Fruit fly (Drosophila melanogaster) whole organism, embryonic: Measurements from ENCODE around the gene sdt.

Experiments used
- ATbp ChIP-seq: fragments of 200-800 bp; sonication (Bioruptor generic); optimal IDR thresholded peaks from 2 replicates; lab custom pipeline; 2017; ENCODE audit warnings: missing biosample characterization, mild to moderate bottlenecking, missing genetic modification characterization, missing genetic modification reagents
- Atf-2 ChIP-seq: fragments of 200-800 bp; sonication (Bioruptor generic); optimal IDR thresholded peaks from 2 replicates; lab custom pipeline; 2016; ENCODE audit warnings: missing biosample characterization, missing genetic modification characterization
- Bgb ChIP-seq: fragments of 200-800 bp; sonication (Bioruptor generic); IDR thresholded peaks from 2 replicates; pipeline ENCODE4 v1.3.6; 2022; ENCODE audit warnings: missing biosample characterization, missing genetic modification characterization; ENCODE audit not compliant: partially characterized antibody
- CG10147 ChIP-seq: fragments of 200-800 bp; sonication (Bioruptor generic); optimal IDR thresholded peaks from 2 replicates; lab custom pipeline; 2019; ENCODE audit warnings: missing biosample characterization, mild to moderate bottlenecking, missing genetic modification characterization, moderate library complexity
- CG14050 ChIP-seq: fragments of 200-800 bp; sonication (Bioruptor generic); IDR thresholded peaks from 3 replicates; pipeline ENCODE4 v1.3.6; 2022; ENCODE audit warnings: missing biosample characterization, missing genetic modification characterization
- CG16813 ChIP-seq: fragments of 200-800 bp; sonication (Bioruptor generic); IDR thresholded peaks from 3 replicates; pipeline ENCODE4 v1.3.6; 2022; ENCODE audit warnings: missing biosample characterization, missing genetic modification characterization; ENCODE audit not compliant: partially characterized antibody
- CG17328 ChIP-seq: fragments of 200-800 bp; sonication (Bioruptor generic); IDR thresholded peaks from 2 replicates; pipeline ENCODE4 v1.3.6; 2022; ENCODE audit warnings: missing biosample characterization, missing genetic modification characterization
- CG30431 ChIP-seq: fragments of 200-800 bp; sonication (Bioruptor generic); optimal IDR thresholded peaks from 2 replicates; lab custom pipeline; 2017; ENCODE audit warnings: missing biosample characterization, missing genetic modification characterization
- CG31224 ChIP-seq: fragments of 200-800 bp; sonication (Bioruptor generic); IDR thresholded peaks from 2 replicates; pipeline ENCODE4 v1.3.6; 2022; ENCODE audit warnings: missing biosample characterization, missing genetic modification characterization
- CG31365 ChIP-seq: fragments of 200-800 bp; sonication (Bioruptor generic); optimal IDR thresholded peaks from 2 replicates; lab custom pipeline; 2018; ENCODE audit warnings: missing biosample characterization, mild to moderate bottlenecking, missing genetic modification characterization
- CG32532 ChIP-seq: fragments of 200-800 bp; sonication (Bioruptor generic); IDR thresholded peaks from 2 replicates; pipeline ENCODE4 v1.3.6; 2022; ENCODE audit warnings: missing biosample characterization, missing genetic modification characterization
- CG3838 ChIP-seq: fragments of 200-800 bp; sonication (Bioruptor generic); optimal IDR thresholded peaks from 3 replicates; lab custom pipeline; 2016; ENCODE audit warnings: missing biosample characterization, missing genetic modification characterization
- CG6654 ChIP-seq: fragments of 200-800 bp; sonication (Bioruptor generic); optimal IDR thresholded peaks from 2 replicates; lab custom pipeline; 2017; ENCODE audit warnings: missing biosample characterization, mild to moderate bottlenecking, missing genetic modification characterization
- CG6683 ChIP-seq: fragments of 200-800 bp; sonication (Bioruptor generic); optimal IDR thresholded peaks from 2 replicates; lab custom pipeline; 2017; ENCODE audit warnings: missing biosample characterization, mild to moderate bottlenecking, missing genetic modification characterization, missing genetic modification reagents
- CG8944 ChIP-seq: fragments of 200-800 bp; sonication (Bioruptor generic); optimal IDR thresholded peaks from 3 replicates; lab custom pipeline; 2016; ENCODE audit warnings: missing biosample characterization, missing genetic modification characterization
- Camta ChIP-seq: fragments of 200-800 bp; sonication (Bioruptor generic); optimal IDR thresholded peaks from 2 replicates; lab custom pipeline; 2016; ENCODE audit warnings: missing biosample characterization, missing genetic modification characterization
- D19B ChIP-seq: fragments of 200-800 bp; sonication (Bioruptor generic); optimal IDR thresholded peaks from 2 replicates; lab custom pipeline; 2017; ENCODE audit warnings: missing biosample characterization, mild to moderate bottlenecking, missing genetic modification characterization
- Ets97D ChIP-seq: fragments of 200-800 bp; sonication (Bioruptor generic); optimal IDR thresholded peaks from 3 replicates; lab custom pipeline; 2016; ENCODE audit warnings: missing biosample characterization, missing genetic modification characterization
- Fer1 ChIP-seq: fragments of 200-800 bp; sonication (Bioruptor generic); optimal IDR thresholded peaks from 2 replicates; lab custom pipeline; 2017; ENCODE audit warnings: missing biosample characterization, mild to moderate bottlenecking, missing genetic modification characterization
- GATAe ChIP-seq: fragments of 200-800 bp; sonication (Bioruptor generic); conservative IDR thresholded peaks from 2 replicates; pipeline ENCODE4 v1.3.6; 2022; ENCODE audit warnings: missing biosample characterization, missing genetic modification characterization
- HLHmδ ChIP-seq: fragments of 200-800 bp; sonication (Bioruptor generic); optimal IDR thresholded peaks from 2 replicates; lab custom pipeline; 2018; ENCODE audit warnings: missing biosample characterization, mild to moderate bottlenecking, missing genetic modification characterization, moderate library complexity
- Lim3 ChIP-seq: fragments of 200-800 bp; sonication (Bioruptor generic); IDR thresholded peaks from 2 replicates; pipeline ENCODE4 v1.3.6; 2022; ENCODE audit warnings: missing biosample characterization, missing genetic modification characterization
- MTF-1 ChIP-seq: fragments of 200-800 bp; sonication (Bioruptor generic); optimal IDR thresholded peaks from 2 replicates; lab custom pipeline; 2018; ENCODE audit warnings: missing biosample characterization, mild to moderate bottlenecking, missing genetic modification characterization, borderline replicate concordance
- Mes4 ChIP-seq: fragments of 200-800 bp; sonication (Bioruptor generic); optimal IDR thresholded peaks from 2 replicates; lab custom pipeline; 2016; ENCODE audit warnings: missing biosample characterization, missing genetic modification characterization
- Opbp ChIP-seq: fragments of 200-800 bp; sonication (Bioruptor generic); IDR thresholded peaks from 3 replicates; pipeline ENCODE4 v1.3.6; 2022; ENCODE audit warnings: missing biosample characterization, missing genetic modification characterization; ENCODE audit not compliant: partially characterized antibody
- Ptx1 ChIP-seq: fragments of 200-800 bp; sonication (Bioruptor generic); IDR thresholded peaks from 2 replicates; pipeline ENCODE4 v1.3.6; 2022; ENCODE audit warnings: missing biosample characterization, missing genetic modification characterization
- Sox100B ChIP-seq: fragments of 200-800 bp; sonication (Bioruptor generic); optimal IDR thresholded peaks from 3 replicates; lab custom pipeline; 2018; ENCODE audit warnings: missing biosample characterization, mild to moderate bottlenecking, missing genetic modification characterization
- ara ChIP-seq: fragments of 200-800 bp; sonication (Bioruptor generic); IDR thresholded peaks from 2 replicates; pipeline ENCODE4 v1.3.6; 2022; ENCODE audit warnings: missing biosample characterization, missing genetic modification characterization
- bbx ChIP-seq: fragments of 200-800 bp; sonication (Bioruptor generic); IDR thresholded peaks from 2 replicates; pipeline ENCODE4 v1.3.6; 2022; ENCODE audit warnings: missing biosample characterization, missing genetic modification characterization; ENCODE audit not compliant: partially characterized antibody
- btn ChIP-seq: fragments of 200-800 bp; sonication (Bioruptor generic); optimal IDR thresholded peaks from 2 replicates; lab custom pipeline; 2016; ENCODE audit warnings: missing biosample characterization, missing genetic modification characterization
- cad ChIP-seq: fragments of >200 bp; optimal IDR thresholded peaks from 2 replicates; lab custom pipeline; 2017; ENCODE audit warnings: missing biosample characterization, missing genetic modification characterization
- cas ChIP-seq: fragments of 200-800 bp; sonication (Bioruptor generic); IDR thresholded peaks from 2 replicates; pipeline ENCODE4 v1.3.6; 2022; ENCODE audit warnings: missing biosample characterization, missing genetic modification characterization
- da ChIP-seq: fragments of 200-800 bp; sonication (Bioruptor generic); optimal IDR thresholded peaks from 2 replicates; lab custom pipeline; 2016; ENCODE audit warnings: missing biosample characterization, missing genetic modification characterization
- danr ChIP-seq: fragments of 200-800 bp; sonication (Bioruptor generic); IDR thresholded peaks from 2 replicates; pipeline ENCODE4 v1.3.6; 2022; ENCODE audit warnings: missing biosample characterization, missing genetic modification characterization
- eyg ChIP-seq: fragments of 200-800 bp; sonication (Bioruptor generic); optimal IDR thresholded peaks from 3 replicates; lab custom pipeline; 2016; ENCODE audit warnings: missing biosample characterization, missing genetic modification characterization
- fu2 ChIP-seq: fragments of 200-800 bp; sonication (Bioruptor generic); optimal IDR thresholded peaks from 2 replicates; lab custom pipeline; 2016; ENCODE audit warnings: missing biosample characterization, missing genetic modification characterization
- gcm ChIP-seq: fragments of 200-800 bp; sonication (Bioruptor generic); optimal IDR thresholded peaks from 2 replicates; lab custom pipeline; 2019; ENCODE audit warnings: missing biosample characterization, mild to moderate bottlenecking, missing genetic modification characterization, moderate library complexity
- grn ChIP-seq: fragments of 200-800 bp; sonication (Bioruptor generic); optimal IDR thresholded peaks from 3 replicates; lab custom pipeline; 2017; ENCODE audit warnings: missing biosample characterization, missing genetic modification characterization
- gro ChIP-seq: fragments of 200-800 bp; sonication (Bioruptor generic); optimal IDR thresholded peaks from 2 replicates; lab custom pipeline; 2016; ENCODE audit warnings: missing biosample characterization, missing genetic modification characterization
- knrl ChIP-seq: fragments of 200-800 bp; sonication (Bioruptor generic); IDR thresholded peaks from 3 replicates; pipeline ENCODE4 v1.3.6; 2022; ENCODE audit warnings: missing biosample characterization, missing genetic modification characterization; ENCODE audit not compliant: partially characterized antibody
- lab ChIP-seq: fragments of 200-800 bp; sonication (Bioruptor generic); optimal IDR thresholded peaks from 3 replicates; lab custom pipeline; 2017; ENCODE audit warnings: missing biosample characterization, missing genetic modification characterization, mild to moderate bottlenecking, moderate library complexity, missing genetic modification reagents
- org-1 ChIP-seq: fragments of 200-800 bp; sonication (Bioruptor generic); optimal IDR thresholded peaks from 2 replicates; lab custom pipeline; 2017; ENCODE audit warnings: missing biosample characterization, missing genetic modification characterization
- pum ChIP-seq: fragments of 200-800 bp; sonication (Bioruptor generic); optimal IDR thresholded peaks from 2 replicates; lab custom pipeline; 2016; ENCODE audit warnings: missing biosample characterization, missing genetic modification characterization
- row ChIP-seq: fragments of 200-800 bp; sonication (Bioruptor generic); IDR thresholded peaks from 3 replicates; pipeline ENCODE4 v1.3.6; 2022; ENCODE audit warnings: missing biosample characterization, missing genetic modification characterization
- run ChIP-seq: fragments of 200-800 bp; sonication (Bioruptor generic); optimal IDR thresholded peaks from 3 replicates; lab custom pipeline; 2018; ENCODE audit warnings: missing biosample characterization, mild to moderate bottlenecking, missing genetic modification characterization
- sens ChIP-seq: fragments of 200-800 bp; sonication (Bioruptor generic); peaks from one replicate; lab custom pipeline; 2016; ENCODE audit warnings: missing biosample characterization, missing genetic modification characterization
- slbo ChIP-seq: fragments of 200-800 bp; sonication (Bioruptor generic); IDR thresholded peaks from 2 replicates; pipeline ENCODE4 v1.3.6; 2022; ENCODE audit warnings: missing biosample characterization, missing genetic modification characterization
- stc ChIP-seq: fragments of 200-800 bp; sonication (Bioruptor generic); IDR thresholded peaks from 2 replicates; pipeline ENCODE4 v1.3.6; 2022; ENCODE audit warnings: missing biosample characterization, missing genetic modification characterization
- tll ChIP-seq, 2 experiments: fragments of 200-800 bp in 1 of 2; fragments of >200 bp in 1 of 2; sonication (Bioruptor generic) in 1 of 2; optimal IDR thresholded peaks; 2 replicates each; lab custom pipeline; 2017 to 2019; ENCODE audit warnings: missing biosample characterization in 2 of 2, missing genetic modification characterization in 2 of 2, mild to moderate bottlenecking in 1 of 2, moderate library complexity in 1 of 2
- vfl ChIP-seq: fragments of 200-800 bp; sonication (Bioruptor generic); optimal IDR thresholded peaks from 2 replicates; lab custom pipeline; 2016; ENCODE audit warnings: missing biosample characterization, missing genetic modification characterization
- vnd ChIP-seq: fragments of 200-800 bp; sonication (Bioruptor generic); IDR thresholded peaks from 3 replicates; pipeline ENCODE4 v1.3.6; 2022; ENCODE audit warnings: missing biosample characterization, missing genetic modification characterization; ENCODE audit not compliant: partially characterized antibody
- wdn ChIP-seq: fragments of 200-800 bp; sonication (Bioruptor generic); IDR thresholded peaks from 2 replicates; pipeline ENCODE4 v1.3.6; 2022; ENCODE audit warnings: missing biosample characterization, missing genetic modification characterization

sdt gene

dm6 chrX:8179858-8180257, 1.5 kb downstream of the sdt start (continued):
- TF ChIP-seq lab (GFP tag; lab: Kevin White, UChicago) (no peak), fu2 (GFP tag; lab: Kevin White, UChicago) (no peak), vnd (GFP tag; lab: Robert Waterston, UW) (no peak), Ptx1 (GFP tag; lab: Robert Waterston, UW) (no peak), Mes4 (GFP tag; lab: Kevin White, UChicago) (no peak), ara (no peak), CG17328 (GFP tag; lab: Robert Waterston, UW) (no peak), danr (GFP tag; lab: Robert Waterston, UW) (no peak), CG3838 (GFP tag; lab: Kevin White, UChicago) (no peak), vfl (no peak), CG10147 (no peak), gcm (GFP tag; lab: Kevin White, UChicago) (no peak), CG31224 (GFP tag; lab: Robert Waterston, UW) (no peak), run (tag; lab: Kevin White, UChicago) (no peak), sens (no peak), Sox100B (GFP tag; lab: Kevin White, UChicago) (no peak), MTF-1 (GFP tag; lab: Kevin White, UChicago) (no peak), CG30431 (no peak), CG31365 (tag; lab: Kevin White, UChicago) (no peak), pum (GFP tag; lab: Kevin White, UChicago) (no peak), slbo (no peak), CG16813 (no peak), btn (no peak), CG32532 (0 out of 2 replicates have a peak, but pooled peaks have one; percentile 16), row (GFP tag; lab: Robert Waterston, UW) (no peak)

- TF ChIP-seq cad (GFP tag; lab: Kevin White, UChicago) (peak; percentile 91), D19B (GFP tag; lab: Kevin White, UChicago) (no peak), bbx (GFP tag; lab: Robert Waterston, UW) (no peak), wdn (no peak), slbo (no peak), grn (GFP tag; lab: Kevin White, UChicago) (peak; percentile 72), HLHmδ (GFP tag; lab: Kevin White, UChicago) (no peak), Lim3 (no peak), CG6683 (GFP tag; lab: Kevin White, UChicago) (no peak), tll (GFP tag; optimal IDR thresholded peaks at IDR 0.05; lab: Kevin White, UChicago) (no peak), org-1 (GFP tag; lab: Kevin White, UChicago) (no peak), GATAe (GFP tag; lab: Robert Waterston, UW) (peak; percentile 32; the same call in 1 of the 2 replicates), cas (no peak), ara (no peak), ATbp (no peak), Ets97D (no peak), Camta (GFP tag; lab: Kevin White, UChicago) (no peak), knrl (GFP tag; lab: Robert Waterston, UW) (no peak), CG6654 (peak; percentile 98), CG14050 (GFP tag; lab: Robert Waterston, UW) (no peak), Fer1 (GFP tag; lab: Kevin White, UChicago) (no peak), da (GFP tag; lab: Kevin White, UChicago) (no peak), CG8944 (GFP tag; lab: Kevin White, UChicago) (no peak), Opbp (GFP tag; lab: Robert Waterston, UW) (0 out of 3 replicates have a peak, but pooled peaks have one; percentile 33), Bgb (GFP tag; lab: Robert Waterston, UW) (0 out of 2 replicates have a peak, but pooled peaks have one; percentile 14), stc (no peak), eyg (GFP tag; lab: Kevin White, UChicago) (no peak), Atf-2 (no peak), gro (GFP tag; lab: Kevin White, UChicago) (no peak)
Observed at dm6 chrX:8192191-8192590, 13.8 kb downstream of the sdt start.
